Fruit fly (Drosophila melanogaster): ENCODE data around the gene LSm-4.
A peak's percentile ranks its signal among the peaks of the same experiment; 100 is the strongest.

LSm-4 gene

DNA sequence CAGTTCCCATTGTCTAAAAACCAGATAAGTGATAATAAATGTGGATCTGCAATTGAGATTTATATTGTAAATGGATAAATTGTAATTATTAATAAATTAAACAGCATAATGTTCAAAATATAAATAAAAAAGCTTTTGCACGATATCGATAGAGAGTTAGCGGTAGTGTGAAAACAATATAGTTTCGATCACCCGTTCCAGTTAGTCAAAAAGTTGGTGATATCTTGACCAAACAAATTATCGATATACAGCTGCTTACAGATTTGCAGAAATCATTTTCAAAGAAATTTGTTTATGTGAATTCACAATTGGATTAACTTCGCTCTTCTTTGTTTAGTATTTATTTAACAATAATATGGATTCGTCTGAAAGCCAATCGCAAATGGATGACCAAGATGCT is 34.2 kb upstream of the LSm-4 start, which contains the start of gene Nse4 (continued):
- no peak for TF ChIP-seq zfh2 (GFP tag; optimal IDR thresholded peaks at IDR 0.05)
- TF ChIP-seq Dll (GFP tag; IDR thresholded peaks at IDR 0.05; ENCODE audit: partially characterized antibody) = peak; percentile 77
- no peak for TF ChIP-seq CG33213 (GFP tag; optimal IDR thresholded peaks at IDR 0.05)
- TF ChIP-seq CG1024 (GFP tag; IDR thresholded peaks at IDR 0.05) = peak; percentile 86
- TF ChIP-seq Dfd (GFP tag; optimal IDR thresholded peaks at IDR 0.05) = no peak
- TF ChIP-seq ham (GFP tag; IDR thresholded peaks at IDR 0.05) = no peak
- peak; percentile 70 for TF ChIP-seq pfk (GFP tag; optimal IDR thresholded peaks at IDR 0.05)
- no peak for TF ChIP-seq maf-S (GFP tag; optimal IDR thresholded peaks at IDR 0.05)
- no peak for TF ChIP-seq wek (GFP tag; optimal IDR thresholded peaks at IDR 0.05)
- no peak for TF ChIP-seq fd96Cb (tag; optimal IDR thresholded peaks at IDR 0.05)
- peak; percentile 23 for TF ChIP-seq CG2712 (tag; optimal IDR thresholded peaks at IDR 0.05)
- TF ChIP-seq zen (tag; optimal IDR thresholded peaks at IDR 0.05) = peak; percentile 15
- no peak for TF ChIP-seq CG3847 (GFP tag; IDR thresholded peaks at IDR 0.05)
- TF ChIP-seq E2f2 (GFP tag; IDR thresholded peaks at IDR 0.05) = peak; percentile 87
- TF ChIP-seq CG7357 (GFP tag; IDR thresholded peaks at IDR 0.05) = peak; percentile 85
- TF ChIP-seq org-1 (GFP tag; optimal IDR thresholded peaks at IDR 0.05) = no peak

DNA sequence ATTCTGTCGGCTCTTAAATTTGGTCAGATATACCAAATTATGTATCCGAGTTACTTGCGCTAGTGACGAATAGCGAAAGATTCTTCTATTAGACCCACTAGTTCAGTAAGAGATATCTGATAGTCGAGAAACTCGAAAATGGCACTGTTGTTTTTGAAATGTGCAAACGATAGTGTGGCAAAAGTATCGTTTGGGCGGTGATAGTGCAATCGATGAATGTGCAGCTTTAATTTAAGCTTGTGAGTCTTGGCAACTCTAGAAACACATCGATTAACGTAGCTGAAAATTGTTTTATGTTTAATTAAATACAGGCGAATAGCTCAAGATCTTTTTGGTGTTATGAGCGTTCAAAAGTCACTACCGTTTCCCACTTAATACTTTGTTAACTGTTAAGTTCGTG is 32.3 kb upstream of the LSm-4 start, which contains the start of gene STUB1:
STUB1 (plus strand) TSS at position 232 of the 400 bp plus-strand sequence.
- TF ChIP-seq CG31388 (GFP tag; optimal IDR thresholded peaks at IDR 0.05) (no peak), vvl (GFP tag; IDR thresholded peaks at IDR 0.05) (peak; percentile 69), ttk (GFP tag; IDR thresholded peaks at IDR 0.05) (no peak), CG15514 (GFP tag; optimal IDR thresholded peaks at IDR 0.05) (peak; percentile 67), amos (GFP tag; IDR thresholded peaks at IDR 0.05; ENCODE audit: partially characterized antibody) (peak; percentile 98; the same call in 1 of the 2 replicates), seq (GFP tag; IDR thresholded peaks at IDR 0.05) (no peak), CG2129 (GFP tag; IDR thresholded peaks at IDR 0.05; ENCODE audit: partially characterized antibody) (peak; percentile 48), bigmax (GFP tag; optimal IDR thresholded peaks at IDR 0.05) (no peak), CG2120 (GFP tag; optimal IDR thresholded peaks at IDR 0.05) (peak; percentile 54), CG3847 (GFP tag; IDR thresholded peaks at IDR 0.05) (peak; percentile 57), Dad (GFP tag; optimal IDR thresholded peaks at IDR 0.05) (peak; percentile 8), Dp (GFP tag; optimal IDR thresholded peaks at IDR 0.05) (peak; percentile 81), pros (GFP tag; optimal IDR thresholded peaks at IDR 0.05) (no peak), Fer1 (GFP tag; optimal IDR thresholded peaks at IDR 0.05) (peak; percentile 26), mam (GFP tag; optimal IDR thresholded peaks at IDR 0.05) (peak; percentile 43), HmgZ (tag; optimal IDR thresholded peaks at IDR 0.05) (peak; percentile 77), CG14860 (GFP tag; IDR thresholded peaks at IDR 0.05; ENCODE audit: partially characterized antibody) (peak; percentile 99), Bgb (GFP tag; IDR thresholded peaks at IDR 0.05; ENCODE audit: partially characterized antibody) (peak; percentile 100), ssp (GFP tag; IDR thresholded peaks at IDR 0.05) (0 out of 2 replicates have a peak, but pooled peaks have one; percentile 18), Sin3A (optimal IDR thresholded peaks at IDR 0.05) (peak; percentile 7), CG18011 (GFP tag; optimal IDR thresholded peaks at IDR 0.05) (no peak), Hsf (GFP tag; optimal IDR thresholded peaks at IDR 0.05) (no peak), CG15011 (GFP tag; optimal IDR thresholded peaks at IDR 0.05) (no peak), CG9797 (GFP tag; optimal IDR thresholded peaks at IDR 0.05) (no peak), hkb (optimal IDR thresholded peaks at IDR 0.05) (no peak), hkb (GFP tag; IDR thresholded peaks at IDR 0.05) (no peak), CG7556 (GFP tag; optimal IDR thresholded peaks at IDR 0.05) (no peak), bsh (GFP tag; optimal IDR thresholded peaks at IDR 0.05) (no peak), HmgD (GFP tag; optimal IDR thresholded peaks at IDR 0.05) (peak; percentile 29), Hmr (GFP tag; optimal IDR thresholded peaks at IDR 0.05) (no peak), Gug (GFP tag; IDR thresholded peaks at IDR 0.05) (peak; percentile 57; the same call in 1 of the 4 replicates), CG3065 (GFP tag; optimal IDR thresholded peaks at IDR 0.05) (no peak), Jarid2 (GFP tag; optimal IDR thresholded peaks at IDR 0.05) (no peak), E2f2 (GFP tag; IDR thresholded peaks at IDR 0.05) (peak; percentile 87), phol (tag; optimal IDR thresholded peaks at IDR 0.05) (peak; percentile 19), CG30020 (tag; optimal IDR thresholded peaks at IDR 0.05) (peak; percentile 62)

Measured in whole organism, embryonic.